Fruit fly (Drosophila melanogaster) whole organism, prepupa: ENCODE data around the gene mthl1.

Experiments
- Blimp-1 ChIP-seq: fragments of 200-800 bp; sonication (Bioruptor generic); optimal IDR thresholded peaks from 3 replicates; lab custom pipeline; 2017; ENCODE audit warnings: missing biosample characterization, missing genetic modification characterization, mild to moderate bottlenecking, moderate library complexity, missing genetic modification reagents
- CG10631 ChIP-seq: fragments of 200-800 bp; sonication (Bioruptor generic); optimal IDR thresholded peaks from 2 replicates; lab custom pipeline; 2016; ENCODE audit warnings: missing biosample characterization, missing genetic modification characterization
- CG11902 ChIP-seq: fragments of 200-800 bp; sonication (Bioruptor generic); optimal IDR thresholded peaks from 3 replicates; lab custom pipeline; 2016; ENCODE audit warnings: missing biosample characterization, missing genetic modification characterization
- CG15336 ChIP-seq: fragments of 200-800 bp; sonication (Bioruptor generic); IDR thresholded peaks from 2 replicates; pipeline ENCODE4 v1.3.6; 2022; ENCODE audit warnings: missing biosample characterization, missing genetic modification characterization
- CG16779 ChIP-seq: fragments of 200-800 bp; sonication (Bioruptor generic); optimal IDR thresholded peaks from 3 replicates; lab custom pipeline; 2017; ENCODE audit warnings: missing biosample characterization, mild to moderate bottlenecking, missing genetic modification characterization
- CG3032 ChIP-seq: fragments of 200-800 bp; optimal IDR thresholded peaks from 2 replicates; lab custom pipeline; 2019; ENCODE audit warnings: missing biosample characterization, mild to moderate bottlenecking, missing genetic modification characterization, moderate library complexity
- CG32006 ChIP-seq: fragments of 200-800 bp; sonication (Bioruptor generic); optimal IDR thresholded peaks from 3 replicates; lab custom pipeline; 2017; ENCODE audit warnings: missing biosample characterization, mild to moderate bottlenecking, missing genetic modification characterization
- CG34406 ChIP-seq: fragments of 200-800 bp; sonication (Bioruptor generic); optimal IDR thresholded peaks from 3 replicates; lab custom pipeline; 2016; ENCODE audit warnings: missing biosample characterization, missing genetic modification characterization
- CG3919 ChIP-seq: fragments of 200-800 bp; sonication (Bioruptor generic); optimal IDR thresholded peaks from 3 replicates; lab custom pipeline; 2016; ENCODE audit warnings: missing biosample characterization, missing genetic modification characterization
- CG4318 ChIP-seq: fragments of 200-800 bp; sonication (Bioruptor generic); optimal IDR thresholded peaks from 3 replicates; lab custom pipeline; 2017; ENCODE audit warnings: missing biosample characterization, mild to moderate bottlenecking, missing genetic modification characterization
- CG6163 ChIP-seq: fragments of 200-800 bp; sonication (Bioruptor generic); IDR thresholded peaks from 3 replicates; pipeline ENCODE4 v1.3.6; 2022; ENCODE audit warnings: missing biosample characterization, missing genetic modification characterization
- CG6276 ChIP-seq: fragments of 200-800 bp; sonication (Bioruptor generic); optimal IDR thresholded peaks from 2 replicates; lab custom pipeline; 2017; ENCODE audit warnings: missing biosample characterization, mild to moderate bottlenecking, missing genetic modification characterization
- CG6792 ChIP-seq: fragments of 200-800 bp; sonication (Bioruptor generic); optimal IDR thresholded peaks from 3 replicates; lab custom pipeline; 2016; ENCODE audit warnings: missing biosample characterization, missing genetic modification characterization
- CG6808 ChIP-seq: fragments of 200-800 bp; sonication (Bioruptor generic); optimal IDR thresholded peaks from 3 replicates; lab custom pipeline; 2017; ENCODE audit warnings: missing biosample characterization, missing genetic modification characterization, mild to moderate bottlenecking, moderate library complexity, missing genetic modification reagents
- CG8119 ChIP-seq: fragments of 200-800 bp; sonication (Bioruptor generic); IDR thresholded peaks from 3 replicates; pipeline ENCODE4 v1.3.6; 2022; ENCODE audit warnings: missing biosample characterization, missing genetic modification characterization
- CG8319 ChIP-seq: fragments of 200-800 bp; sonication (Bioruptor generic); optimal IDR thresholded peaks from 3 replicates; lab custom pipeline; 2016; ENCODE audit warnings: missing biosample characterization, missing genetic modification characterization
- CG8632 ChIP-seq: fragments of 200-800 bp; sonication (Bioruptor generic); optimal IDR thresholded peaks from 3 replicates; lab custom pipeline; 2016; ENCODE audit warnings: missing biosample characterization, missing genetic modification characterization
- CG9139 ChIP-seq: fragments of 200-800 bp; sonication (Bioruptor generic); optimal IDR thresholded peaks from 3 replicates; lab custom pipeline; 2017; ENCODE audit warnings: missing biosample characterization, mild to moderate bottlenecking, missing genetic modification characterization
- Eip75B ChIP-seq: fragments of 200-800 bp; sonication (Bioruptor generic); optimal IDR thresholded peaks from 3 replicates; lab custom pipeline; 2016; ENCODE audit warnings: missing biosample characterization, missing genetic modification characterization
- Eip93F ChIP-seq: fragments of 200-800 bp; sonication (Bioruptor generic); optimal IDR thresholded peaks from 2 replicates; lab custom pipeline; 2016; ENCODE audit warnings: missing biosample characterization, mild to moderate bottlenecking, missing genetic modification characterization
- Ets21C ChIP-seq: fragments of 200-800 bp; sonication (Bioruptor generic); optimal IDR thresholded peaks from 3 replicates; lab custom pipeline; 2016; ENCODE audit warnings: missing biosample characterization, missing genetic modification characterization
- Ets96B ChIP-seq: fragments of 200-800 bp; optimal IDR thresholded peaks from 2 replicates; lab custom pipeline; 2019; ENCODE audit warnings: missing biosample characterization, mild to moderate bottlenecking, missing genetic modification characterization, moderate library complexity
- Gug ChIP-seq: fragments of 200-800 bp; sonication (Bioruptor generic); IDR thresholded peaks from 2 replicates; pipeline ENCODE4 v1.3.6; 2022; ENCODE audit warnings: missing biosample characterization, missing genetic modification characterization
- Hr38 ChIP-seq: sonication (Bioruptor generic); optimal IDR thresholded peaks from 2 replicates; lab custom pipeline; 2016; ENCODE audit warnings: missing biosample characterization, missing genetic modification characterization
- Hr39 ChIP-seq: fragments of 200-800 bp; sonication (Bioruptor generic); optimal IDR thresholded peaks from 2 replicates; lab custom pipeline; 2016; ENCODE audit warnings: missing biosample characterization, missing genetic modification characterization
- Lpt ChIP-seq: fragments of 200-800 bp; sonication (Bioruptor generic); optimal IDR thresholded peaks from 3 replicates; lab custom pipeline; 2016; ENCODE audit warnings: missing biosample characterization, missing genetic modification characterization
- Met ChIP-seq: fragments of 200-800 bp; sonication (Bioruptor generic); optimal IDR thresholded peaks from 3 replicates; lab custom pipeline; 2016; ENCODE audit warnings: missing biosample characterization, missing genetic modification characterization
- OdsH ChIP-seq: fragments of 200-800 bp; sonication (Bioruptor generic); optimal IDR thresholded peaks from 3 replicates; lab custom pipeline; 2016; ENCODE audit warnings: missing biosample characterization, missing genetic modification characterization
- Smox ChIP-seq: fragments of 200-800 bp; sonication (Bioruptor generic); optimal IDR thresholded peaks from 3 replicates; lab custom pipeline; 2016; ENCODE audit warnings: missing biosample characterization, missing genetic modification characterization
- Sox102F ChIP-seq: fragments of 200-800 bp; sonication (Bioruptor generic); optimal IDR thresholded peaks from 2 replicates; lab custom pipeline; 2016; ENCODE audit warnings: missing biosample characterization, mild to moderate bottlenecking, missing genetic modification characterization
- Sox15 ChIP-seq: fragments of 200-800 bp; sonication (Bioruptor generic); optimal IDR thresholded peaks from 3 replicates; lab custom pipeline; 2016; ENCODE audit warnings: missing biosample characterization, missing genetic modification characterization
- dac ChIP-seq: fragments of 200-800 bp; sonication (Bioruptor generic); optimal IDR thresholded peaks from 2 replicates; lab custom pipeline; 2017; ENCODE audit warnings: missing biosample characterization, mild to moderate bottlenecking, missing genetic modification characterization
- dsx ChIP-seq: fragments of 200-800 bp; optimal IDR thresholded peaks from 3 replicates; lab custom pipeline; 2019; ENCODE audit warnings: missing biosample characterization, mild to moderate bottlenecking, missing genetic modification characterization, moderate library complexity; ENCODE audit not compliant: poor library complexity, severe bottlenecking
- eg ChIP-seq: fragments of 200-800 bp; sonication (Bioruptor generic); IDR thresholded peaks from 3 replicates; pipeline ENCODE4 v1.3.6; 2022; ENCODE audit warnings: missing biosample characterization, missing genetic modification characterization
- fd59A ChIP-seq: fragments of 200-800 bp; sonication (Bioruptor generic); optimal IDR thresholded peaks from 2 replicates; lab custom pipeline; 2017; ENCODE audit warnings: missing biosample characterization, mild to moderate bottlenecking, missing genetic modification characterization, missing genetic modification reagents
- fd85E ChIP-seq: fragments of 200-800 bp; sonication (Bioruptor generic); optimal IDR thresholded peaks from 3 replicates; lab custom pipeline; 2016; ENCODE audit warnings: missing biosample characterization, missing genetic modification characterization
- fkh ChIP-seq: fragments of 200-800 bp; sonication (Bioruptor generic); optimal IDR thresholded peaks from 3 replicates; lab custom pipeline; 2017; ENCODE audit warnings: missing biosample characterization, mild to moderate bottlenecking, missing genetic modification characterization, moderate library complexity
- lz ChIP-seq: fragments of 200-800 bp; sonication (Bioruptor generic); optimal IDR thresholded peaks from 3 replicates; lab custom pipeline; 2016; ENCODE audit warnings: missing biosample characterization, missing genetic modification characterization
- net ChIP-seq: fragments of 200-800 bp; sonication (Bioruptor generic); optimal IDR thresholded peaks from 3 replicates; lab custom pipeline; 2016; ENCODE audit warnings: missing biosample characterization, missing genetic modification characterization
- pdm3 ChIP-seq: fragments of 200-800 bp; sonication (Bioruptor generic); optimal IDR thresholded peaks from 3 replicates; lab custom pipeline; 2016; ENCODE audit warnings: missing biosample characterization, missing genetic modification characterization
- svp ChIP-seq: fragments of 200-800 bp; sonication (Bioruptor generic); peaks from one replicate; lab custom pipeline; 2016; ENCODE audit warnings: missing biosample characterization, missing genetic modification characterization
- topi ChIP-seq: fragments of 200-800 bp; sonication (Bioruptor generic); optimal IDR thresholded peaks from 3 replicates; lab custom pipeline; 2016; ENCODE audit warnings: missing biosample characterization, missing genetic modification characterization
- vri ChIP-seq: fragments of 200-800 bp; sonication (Bioruptor generic); optimal IDR thresholded peaks from 3 replicates; lab custom pipeline; 2016; ENCODE audit warnings: missing biosample characterization, mild to moderate bottlenecking, missing genetic modification characterization

mthl1 gene

dm6 chrX:16647737-16648434 lies 7.1 kb downstream of the mthl1 start (continued):
- no peak for TF ChIP-seq CG6792 (GFP tag; lab: Kevin White, UChicago)
- no peak for TF ChIP-seq CG8319
- no peak for TF ChIP-seq Smox (GFP tag; lab: Kevin White, UChicago)
- TF ChIP-seq Sox15 (GFP tag; lab: Kevin White, UChicago) = no peak
- TF ChIP-seq vri (GFP tag; lab: Kevin White, UChicago) = peak; percentile 77

- TF ChIP-seq net (GFP tag; lab: Kevin White, UChicago) = no peak
- no peak for TF ChIP-seq CG34406 (GFP tag; lab: Kevin White, UChicago)
- no peak for TF ChIP-seq Blimp-1 (GFP tag; lab: Kevin White, UChicago)
- no peak for TF ChIP-seq Eip93F (GFP tag; lab: Kevin White, UChicago)
- TF ChIP-seq CG6276 (GFP tag; lab: Kevin White, UChicago) = no peak
These were observed 7.6 kb downstream of the mthl1 start for dm6 chrX:16648435-16648781.

dm6 chrX:16650078-16651063 lies 9.6 kb downstream of the mthl1 start:
- TF ChIP-seq lz (peak; percentile 44), CG32006 (GFP tag; lab: Kevin White, UChicago) (no peak), fd85E (no peak), Eip75B (GFP tag; lab: Kevin White, UChicago) (peak; percentile 61), CG15336 (GFP tag; lab: Robert Waterston, UW) (peak; percentile 44; the same call in 1 of the 2 replicates), Lpt (GFP tag; lab: Kevin White, UChicago) (no peak), svp (peak; percentile 82), topi (GFP tag; lab: Kevin White, UChicago) (peak; percentile 36), Ets96B (tag; lab: Kevin White, UChicago) (no peak), CG6808 (GFP tag; lab: Kevin White, UChicago) (no peak), fd59A (GFP tag; lab: Kevin White, UChicago) (no peak), vri (GFP tag; lab: Kevin White, UChicago) (no peak), Hr39 (GFP tag; lab: Kevin White, UChicago) (no peak), CG3032 (tag; lab: Kevin White, UChicago) (no peak), CG3919 (no peak), dac (GFP tag; lab: Kevin White, UChicago) (no peak), Gug (GFP tag; lab: Robert Waterston, UW) (no peak), Ets21C (GFP tag; lab: Kevin White, UChicago) (no peak), CG9139 (GFP tag; lab: Kevin White, UChicago) (no peak), CG8119 (GFP tag; lab: Robert Waterston, UW) (no peak), eg (GFP tag; lab: Robert Waterston, UW) (0 out of 3 replicates have a peak, but pooled peaks have one; percentile 27), dsx (GFP tag; lab: Kevin White, UChicago) (peak; percentile 28), CG10631 (GFP tag; lab: Kevin White, UChicago) (no peak), Hr38 (GFP tag; lab: Kevin White, UChicago) (no peak), Sox15 (GFP tag; lab: Kevin White, UChicago) (no peak), CG6792 (GFP tag; lab: Kevin White, UChicago) (no peak), CG11902 (GFP tag; lab: Kevin White, UChicago) (no peak), CG4318 (GFP tag; lab: Kevin White, UChicago) (no peak), CG6163 (GFP tag; lab: Robert Waterston, UW) (no peak), Smox (GFP tag; lab: Kevin White, UChicago) (no peak), Met (peak; percentile 69), pdm3 (no peak), fkh (GFP tag; lab: Kevin White, UChicago) (peak; percentile 82), net (GFP tag; lab: Kevin White, UChicago) (peak; percentile 41), CG34406 (GFP tag; lab: Kevin White, UChicago) (no peak), Sox102F (GFP tag; lab: Kevin White, UChicago) (no peak), CG16779 (tag; lab: Kevin White, UChicago) (peak; percentile 48), Eip93F (GFP tag; lab: Kevin White, UChicago) (peak; percentile 27), Blimp-1 (GFP tag; lab: Kevin White, UChicago) (no peak), CG8632 (GFP tag; lab: Kevin White, UChicago) (no peak), OdsH (GFP tag; lab: Kevin White, UChicago) (no peak)
